Worm (Caenorhabditis elegans) whole organism, L1 larva: ENCODE results near the gene K08F9.4.

Experiments
- C16A3.4 ChIP-seq: fragments of 150-350 bp; optimal IDR thresholded peaks from 2 replicates; lab custom pipeline; 2014; ENCODE audit warnings: missing biosample characterization, missing genetic modification characterization
- F16B12.6 ChIP-seq: fragments of 150-350 bp; optimal IDR thresholded peaks from 2 replicates; lab custom pipeline; 2014; ENCODE audit warnings: missing biosample characterization, missing genetic modification characterization
- aha-1 ChIP-seq: fragments of 150-350 bp; optimal IDR thresholded peaks from 2 replicates; lab custom pipeline; 2014; ENCODE audit warnings: missing biosample characterization, missing genetic modification characterization
- ama-1 ChIP-seq: fragments of 150-350 bp; optimal IDR thresholded peaks from 2 replicates; lab custom pipeline; 2014
- blmp-1 ChIP-seq: fragments of 150-350 bp; optimal IDR thresholded peaks from 2 replicates; lab custom pipeline; 2014; ENCODE audit warnings: missing biosample characterization, missing genetic modification characterization
- ceh-63 ChIP-seq: fragments of 200-800 bp; sonication (Bioruptor generic); optimal IDR thresholded peaks from 2 replicates; lab custom pipeline; 2018; ENCODE audit warnings: mild to moderate bottlenecking, missing genetic modification characterization, missing compliant biosample characterization
- ceh-82 ChIP-seq, 3 experiments: fragments of 150-350 bp in 1 of 3; sonication (generic microtip) in 2 of 3; optimal IDR thresholded peaks; 2 replicates each; lab custom pipeline; 2014 to 2017; ENCODE audit warnings: missing biosample characterization in 3 of 3, missing genetic modification characterization in 3 of 3
- ceh-88 ChIP-seq: fragments of 200-800 bp; sonication (Bioruptor generic); IDR thresholded peaks from 2 replicates; pipeline ENCODE4 v1.3.6; 2022; ENCODE audit warnings: missing genetic modification characterization, missing compliant biosample characterization
- ceh-90 ChIP-seq: sonication (generic microtip); optimal IDR thresholded peaks from 2 replicates; lab custom pipeline; 2016; ENCODE audit warnings: missing genetic modification characterization, missing compliant biosample characterization
- dpl-1 ChIP-seq, 3 experiments: fragments of 150-350 bp in 2 of 3; sonication (generic microtip) in 1 of 3; optimal IDR thresholded peaks; 2 replicates each; lab custom pipeline; 2014 to 2017; ENCODE audit warnings: missing biosample characterization in 3 of 3, missing genetic modification characterization in 3 of 3, missing genetic modification reagents in 3 of 3
- dsc-1 ChIP-seq: sonication (generic microtip); optimal IDR thresholded peaks from 2 replicates; lab custom pipeline; 2016; ENCODE audit warnings: mild to moderate bottlenecking, missing genetic modification characterization, missing compliant biosample characterization
- efl-1 ChIP-seq, 4 experiments: fragments of 150-350 bp; optimal IDR thresholded peaks in 3 of 4; peaks in 1 of 4; 1 replicate in 1 of 4; 2 replicates in 3 of 4; lab custom pipeline; 2014; ENCODE audit warnings: missing biosample characterization in 2 of 4, missing genetic modification characterization in 2 of 4, missing genetic modification reagents in 2 of 4
- egl-27 ChIP-seq, 2 experiments: fragments of 150-350 bp in 1 of 2; sonication (generic microtip); optimal IDR thresholded peaks; 3 replicates each; lab custom pipeline; 2017 to 2018; ENCODE audit warnings: missing biosample characterization in 2 of 2, missing genetic modification characterization in 2 of 2, missing genetic modification reagents in 2 of 2
- elt-3 ChIP-seq, 6 experiments: fragments of 150-350 bp in 1 of 6; sonication (generic microtip); optimal IDR thresholded peaks; 2 replicates each; lab custom pipeline; 2017 to 2018; ENCODE audit warnings: missing biosample characterization in 6 of 6, missing genetic modification characterization in 6 of 6, inconsistent platforms in 1 of 6
- fkh-8 ChIP-seq: sonication (generic microtip); optimal IDR thresholded peaks from 2 replicates; lab custom pipeline; 2016; ENCODE audit warnings: mild to moderate bottlenecking, missing genetic modification characterization, missing compliant biosample characterization
- grh-1 ChIP-seq: fragments of 200-800 bp; sonication (Bioruptor generic); IDR thresholded peaks from 2 replicates; pipeline ENCODE4 v1.3.6; 2022; ENCODE audit warnings: missing genetic modification reagents, missing genetic modification characterization, missing compliant biosample characterization
- irx-1 ChIP-seq: sonication (generic microtip); optimal IDR thresholded peaks from 2 replicates; lab custom pipeline; 2016; ENCODE audit warnings: missing genetic modification characterization, missing compliant biosample characterization
- isw-1 ChIP-seq: fragments of 200-800 bp; sonication (Bioruptor generic); IDR thresholded peaks from 2 replicates; pipeline ENCODE4 v1.3.6; 2022; ENCODE audit warnings: missing genetic modification characterization, missing compliant biosample characterization
- jun-1 ChIP-seq: fragments of 150-350 bp; optimal IDR thresholded peaks from 2 replicates; lab custom pipeline; 2014; ENCODE audit warnings: missing biosample characterization, missing genetic modification reagents, missing genetic modification characterization
- lin-13 ChIP-seq: fragments of 150-350 bp; optimal IDR thresholded peaks from 2 replicates; lab custom pipeline; 2014; ENCODE audit warnings: missing biosample characterization, missing genetic modification reagents, missing genetic modification characterization
- lin-14 ChIP-seq: fragments of 200-800 bp; sonication (Bioruptor generic); optimal IDR thresholded peaks from 2 replicates; lab custom pipeline; 2018; ENCODE audit warnings: mild to moderate bottlenecking, missing genetic modification characterization, moderate library complexity, missing compliant biosample characterization
- lin-15B ChIP-seq: fragments of 150-350 bp; sonication (generic microtip); optimal IDR thresholded peaks from 3 replicates; lab custom pipeline; 2014; ENCODE audit warnings: missing biosample characterization, missing genetic modification characterization
- lin-35 ChIP-seq, 2 experiments: fragments of 150-350 bp; optimal IDR thresholded peaks; 2 replicates each; lab custom pipeline; 2014; ENCODE audit warnings: missing biosample characterization in 2 of 2, missing genetic modification characterization in 2 of 2, missing genetic modification reagents in 2 of 2
- lin-39 ChIP-seq: fragments of 150-350 bp; optimal IDR thresholded peaks from 2 replicates; lab custom pipeline; 2014; ENCODE audit warnings: missing biosample characterization, missing genetic modification reagents, missing genetic modification characterization
- lir-3 ChIP-seq: sonication (generic microtip); optimal IDR thresholded peaks from 2 replicates; lab custom pipeline; 2016; ENCODE audit warnings: mild to moderate bottlenecking, missing genetic modification characterization, moderate library complexity, missing compliant biosample characterization; ENCODE audit not compliant: poor library complexity
- lsy-2 ChIP-seq, 2 experiments: fragments of 150-350 bp; optimal IDR thresholded peaks; 2 replicates each; lab custom pipeline; 2014; ENCODE audit warnings: missing biosample characterization in 2 of 2, missing genetic modification characterization in 2 of 2
- mab-9 ChIP-seq: fragments of 200-800 bp; sonication (Bioruptor generic); IDR thresholded peaks from 2 replicates; pipeline ENCODE4 v1.3.6; 2022; ENCODE audit warnings: missing genetic modification reagents, missing genetic modification characterization, missing compliant biosample characterization
- mdl-1 ChIP-seq, 2 experiments: fragments of 150-350 bp; optimal IDR thresholded peaks; 2 replicates each; lab custom pipeline; 2014 to 2017; ENCODE audit warnings: missing biosample characterization in 2 of 2, missing genetic modification characterization in 2 of 2, inconsistent platforms in 1 of 2
- mep-1 ChIP-seq: fragments of 150-350 bp; optimal IDR thresholded peaks from 2 replicates; lab custom pipeline; 2014; ENCODE audit warnings: missing biosample characterization, missing genetic modification characterization
- nhr-11 ChIP-seq: fragments of 150-350 bp; optimal IDR thresholded peaks from 2 replicates; lab custom pipeline; 2014; ENCODE audit warnings: missing biosample characterization, missing genetic modification characterization
- nhr-12 ChIP-seq: sonication (generic microtip); optimal IDR thresholded peaks from 2 replicates; lab custom pipeline; 2017; ENCODE audit warnings: missing biosample characterization, missing genetic modification characterization
- nhr-19 ChIP-seq: fragments of 200-800 bp; sonication (Bioruptor generic); conservative IDR thresholded peaks from 2 replicates; pipeline ENCODE4 v1.3.6; 2022; ENCODE audit warnings: missing genetic modification characterization, missing compliant biosample characterization
- nhr-20 ChIP-seq: sonication (generic microtip); optimal IDR thresholded peaks from 2 replicates; lab custom pipeline; 2016; ENCODE audit warnings: mild to moderate bottlenecking, missing genetic modification characterization, missing compliant biosample characterization
- nhr-237 ChIP-seq: fragments of 150-350 bp; optimal IDR thresholded peaks from 2 replicates; lab custom pipeline; 2014; ENCODE audit warnings: missing biosample characterization, missing genetic modification characterization
- nhr-47 ChIP-seq: sonication (generic microtip); optimal IDR thresholded peaks from 2 replicates; lab custom pipeline; 2016; ENCODE audit warnings: mild to moderate bottlenecking, missing genetic modification characterization, moderate library complexity, missing compliant biosample characterization
- nhr-71 ChIP-seq: sonication (generic microtip); optimal IDR thresholded peaks from 2 replicates; lab custom pipeline; 2016; ENCODE audit warnings: mild to moderate bottlenecking, missing genetic modification characterization, moderate library complexity, missing compliant biosample characterization
- nhr-76 ChIP-seq: sonication (generic microtip); optimal IDR thresholded peaks from 2 replicates; lab custom pipeline; 2017; ENCODE audit warnings: missing biosample characterization, missing genetic modification characterization
- nhr-85 ChIP-seq: sonication (generic microtip); peaks from one replicate; lab custom pipeline; 2016; ENCODE audit warnings: missing genetic modification characterization, inconsistent platforms, missing compliant biosample characterization
- nhr-90 ChIP-seq: sonication (generic microtip); optimal IDR thresholded peaks from 2 replicates; lab custom pipeline; 2016; ENCODE audit warnings: mild to moderate bottlenecking, missing genetic modification characterization, missing compliant biosample characterization; ENCODE audit not compliant: poor library complexity
- pag-3 ChIP-seq: sonication (generic microtip); optimal IDR thresholded peaks from 2 replicates; lab custom pipeline; 2017; ENCODE audit warnings: missing genetic modification characterization, mild to moderate bottlenecking, missing compliant biosample characterization, antibody characterized with exemption, borderline replicate concordance; ENCODE audit not compliant: insufficient read depth
- skn-1 ChIP-seq: fragments of 150-350 bp; optimal IDR thresholded peaks from 2 replicates; lab custom pipeline; 2014; ENCODE audit warnings: missing biosample characterization, missing genetic modification characterization
- snpc-4 ChIP-seq: fragments of 150-350 bp; optimal IDR thresholded peaks from 2 replicates; lab custom pipeline; 2014; ENCODE audit warnings: missing biosample characterization, missing genetic modification characterization
- snu-23 ChIP-seq: sonication (generic microtip); optimal IDR thresholded peaks from 2 replicates; lab custom pipeline; 2016; ENCODE audit warnings: missing genetic modification characterization, missing compliant biosample characterization
- sox-4 ChIP-seq: sonication (generic microtip); optimal IDR thresholded peaks from 2 replicates; lab custom pipeline; 2016; ENCODE audit warnings: missing genetic modification characterization, missing compliant biosample characterization
- sup-37 ChIP-seq: fragments of 200-800 bp; sonication (Bioruptor generic); optimal IDR thresholded peaks from 2 replicates; lab custom pipeline; 2018; ENCODE audit warnings: mild to moderate bottlenecking, missing genetic modification characterization, missing compliant biosample characterization
- swsn-7 ChIP-seq: sonication (generic microtip); optimal IDR thresholded peaks from 2 replicates; lab custom pipeline; 2016; ENCODE audit warnings: missing genetic modification characterization, missing compliant biosample characterization
- tbx-2 ChIP-seq: sonication (generic microtip); optimal IDR thresholded peaks from 2 replicates; lab custom pipeline; 2016; ENCODE audit warnings: missing genetic modification characterization, missing compliant biosample characterization
- tlp-1 ChIP-seq: fragments of 150-350 bp; optimal IDR thresholded peaks from 2 replicates; lab custom pipeline; 2014; ENCODE audit warnings: missing biosample characterization, missing genetic modification characterization
- unc-130 ChIP-seq: fragments of 150-350 bp; optimal IDR thresholded peaks from 2 replicates; lab custom pipeline; 2017; ENCODE audit warnings: missing biosample characterization, missing genetic modification characterization, inconsistent platforms
- unc-86 ChIP-seq: sonication (generic microtip); optimal IDR thresholded peaks from 2 replicates; lab custom pipeline; 2016; ENCODE audit warnings: missing genetic modification characterization, missing compliant biosample characterization
- vab-15 ChIP-seq: sonication (generic microtip); optimal IDR thresholded peaks from 2 replicates; lab custom pipeline; 2017; ENCODE audit warnings: missing genotype, mild to moderate bottlenecking, missing genetic modification characterization, missing compliant biosample characterization
- xbp-1 ChIP-seq: sonication (generic microtip); optimal IDR thresholded peaks from 2 replicates; lab custom pipeline; 2016; ENCODE audit warnings: missing genetic modification characterization, missing compliant biosample characterization
- zip-4 ChIP-seq: fragments of 200-800 bp; sonication (Bioruptor generic); optimal IDR thresholded peaks from 2 replicates; lab custom pipeline; 2018; ENCODE audit warnings: mild to moderate bottlenecking, missing genetic modification characterization, moderate library complexity, missing compliant biosample characterization

K08F9.4 gene

DNA sequence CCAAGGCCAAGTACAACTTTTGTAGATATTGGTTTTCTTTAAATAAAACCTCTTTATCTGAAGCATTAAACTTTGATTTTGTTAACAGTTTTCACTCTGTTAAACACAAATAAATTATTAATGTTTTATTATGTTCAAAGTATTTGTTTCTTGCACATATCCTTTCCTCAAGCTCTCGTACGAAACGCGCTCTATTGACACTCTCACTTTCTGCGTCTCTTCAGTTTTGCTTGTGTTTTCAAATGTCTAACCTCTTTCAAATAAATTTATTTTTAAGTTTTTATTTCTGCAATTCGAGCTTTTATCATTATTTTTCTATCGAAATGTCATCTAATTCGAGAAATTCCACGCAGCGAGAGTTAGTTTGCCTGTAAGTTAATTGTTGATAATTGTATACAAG, at the start of gene K08F9.4:
K08F9.4 (plus strand) TSS at position 222 of the 400 bp plus-strand sequence.
- TF ChIP-seq ceh-88 (GFP tag; lab: Robert Waterston, UW), result no peak
- TF ChIP-seq irx-1 (tag; lab: Kevin White, UChicago), result peak; percentile 0
- no peak for TF ChIP-seq sup-37 (GFP tag; lab: Kevin White, UChicago)
- no peak for TF ChIP-seq pag-3 (tag; lab: Kevin White, UChicago)
- TF ChIP-seq lin-35 (GFP tag; optimal IDR thresholded peaks at IDR 0.05; lab: Kevin White, UChicago), result peak; percentile 75 to 85
- no peak for TF ChIP-seq zip-4 (GFP tag; lab: Kevin White, UChicago)
- peak; percentile 51 for TF ChIP-seq swsn-7
- TF ChIP-seq mab-9 (GFP tag; lab: Robert Waterston, UW), result no peak
- TF ChIP-seq snpc-4 (tag; lab: Kevin White, UChicago), result peak; percentile 72
- peak; percentile 46 for TF ChIP-seq lir-3 (tag; lab: Kevin White, UChicago)
- TF ChIP-seq lsy-2 (tag; optimal IDR thresholded peaks at IDR 0.05; lab: Kevin White, UChicago), result peak; percentile 75 to 82
- TF ChIP-seq dsc-1 (tag; lab: Kevin White, UChicago), result no peak
- peak; percentile 68 for TF ChIP-seq nhr-47 (tag; lab: Kevin White, UChicago)
- peak; percentile 13 for TF ChIP-seq fkh-8
- TF ChIP-seq lin-14 (GFP tag; lab: Kevin White, UChicago), result peak; percentile 81
- TF ChIP-seq elt-3 (tag; optimal IDR thresholded peaks at IDR 0.05; lab: Kevin White, UChicago), result peak in 2 of 6 experiments; percentile 26 to 72
- no peak for TF ChIP-seq nhr-12 (tag; lab: Kevin White, UChicago)
- no peak for TF ChIP-seq ama-1 (lab: Kevin White, UChicago)
- TF ChIP-seq sox-4 (tag; lab: Kevin White, UChicago), result no peak
- TF ChIP-seq grh-1 (GFP tag; lab: Robert Waterston, UW), result peak; percentile 31; the same call in 1 of the 2 replicates
- no peak for TF ChIP-seq nhr-11
- TF ChIP-seq nhr-19 (GFP tag; lab: Robert Waterston, UW), result no peak
- TF ChIP-seq dpl-1 (GFP tag; optimal IDR thresholded peaks at IDR 0.05; lab: Kevin White, UChicago), result peak; percentile 75 to 83 (median 79)
- no peak for TF ChIP-seq nhr-76
- no peak for TF ChIP-seq egl-27 (tag; optimal IDR thresholded peaks at IDR 0.05; lab: Kevin White, UChicago)
- peak; percentile 50 for TF ChIP-seq tbx-2
- TF ChIP-seq ceh-82 (tag; optimal IDR thresholded peaks at IDR 0.05; lab: Kevin White, UChicago), result peak; percentile 24 to 71 (median 55)
- peak; percentile 83 for TF ChIP-seq mep-1 (tag; lab: Kevin White, UChicago)
- peak; percentile 38 for TF ChIP-seq unc-86 (tag; lab: Kevin White, UChicago)
- TF ChIP-seq lin-39 (tag; lab: Kevin White, UChicago), result no peak
- peak; percentile 89 for TF ChIP-seq nhr-85 (tag; lab: Kevin White, UChicago)
- TF ChIP-seq aha-1 (tag; lab: Kevin White, UChicago), result no peak
- TF ChIP-seq nhr-71 (tag; lab: Kevin White, UChicago), result peak; percentile 80
- TF ChIP-seq nhr-20 (tag; lab: Kevin White, UChicago), result peak; percentile 68
- TF ChIP-seq lin-13 (GFP tag; lab: Kevin White, UChicago), result peak; percentile 20
- peak; percentile 63 for TF ChIP-seq xbp-1
- TF ChIP-seq F16B12.6, result peak; percentile 38
- peak; percentile 84 for TF ChIP-seq C16A3.4 (tag; lab: Kevin White, UChicago)
- peak; percentile 100 for TF ChIP-seq blmp-1
- peak; percentile 70 for TF ChIP-seq unc-130 (tag; lab: Kevin White, UChicago)
- TF ChIP-seq lin-15B (tag; lab: Kevin White, UChicago), result peak; percentile 84
- peak; percentile 55 for TF ChIP-seq nhr-237
- TF ChIP-seq tlp-1 (tag; lab: Kevin White, UChicago), result no peak
- no peak for TF ChIP-seq ceh-90 (tag; lab: Kevin White, UChicago)
- TF ChIP-seq vab-15, result peak; percentile 2
- no peak for TF ChIP-seq jun-1 (tag; lab: Kevin White, UChicago)
- TF ChIP-seq mdl-1 (tag; optimal IDR thresholded peaks at IDR 0.05; lab: Kevin White, UChicago), result no peak
- TF ChIP-seq isw-1 (GFP tag; lab: Robert Waterston, UW), result no peak
- TF ChIP-seq efl-1 (optimal IDR thresholded peaks at IDR 0.05; lab: Kevin White, UChicago), result peak; percentile 82 to 83
- peak; percentile 72 to 95 for TF ChIP-seq efl-1 (GFP tag; optimal IDR thresholded peaks at IDR 0.05 in 1 of 2; lab: Kevin White, UChicago)
- no peak for TF ChIP-seq ceh-63 (GFP tag; lab: Kevin White, UChicago)
- peak; percentile 75 for TF ChIP-seq nhr-90 (tag; lab: Kevin White, UChicago)
- peak; percentile 79 for TF ChIP-seq snu-23 (GFP tag; lab: Kevin White, UChicago)
- TF ChIP-seq skn-1 (tag; lab: Kevin White, UChicago), result peak; percentile 70
